Fruit fly (Drosophila melanogaster): Measurements from ENCODE around the gene CG33965.
"Not testable (repeated sequence)": the region's sequence is repeated elsewhere in the genome, so short reads cannot be mapped to it uniquely, and the experiment has no call there.

Gene CG33965

DNA sequence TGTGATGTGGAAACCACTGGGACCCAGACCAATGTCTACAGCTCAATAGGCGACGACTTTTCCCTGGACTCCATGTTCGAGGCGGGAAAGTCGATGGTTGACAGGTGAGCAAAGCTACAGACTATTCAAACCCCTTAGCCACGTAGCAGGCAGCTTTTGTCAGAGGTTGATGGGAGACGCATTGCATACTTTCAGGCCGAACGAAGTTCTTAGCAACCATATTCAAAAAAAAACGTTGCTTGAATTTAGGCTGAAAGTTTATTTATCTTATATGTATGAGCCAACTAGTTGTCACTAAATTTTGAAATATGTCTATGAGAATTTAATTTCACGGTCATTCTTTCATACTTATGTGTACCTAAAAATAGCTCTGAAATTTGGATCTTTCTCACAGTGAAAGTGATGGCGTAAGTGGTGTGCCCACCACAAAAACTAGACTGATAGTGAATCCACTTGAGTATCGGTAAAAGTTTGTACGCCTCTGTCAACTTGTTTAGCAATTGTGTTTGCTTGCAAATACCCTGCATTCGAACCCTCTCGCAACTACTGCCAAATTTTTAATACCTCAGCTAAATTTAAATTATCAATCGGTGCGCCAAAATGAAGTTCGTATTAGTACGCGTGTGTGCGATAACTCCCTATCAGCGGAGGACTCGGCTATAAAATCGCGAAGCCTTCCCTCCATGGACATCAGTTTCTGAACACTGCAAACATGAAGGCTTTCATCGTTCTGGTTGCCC, 25.8 kb upstream of the CG33965 start, which contains the start of gene LysB:
Gene LysB, plus strand, starts transcription at position 690 of the 740 bp plus-strand sequence.
- TF ChIP-seq EcR (GFP tag; optimal IDR thresholded peaks at IDR 0.05) = no peak

- TF ChIP-seq pan (optimal IDR thresholded peaks at IDR 0.05) = no peak
- no peak for TF ChIP-seq psq (optimal IDR thresholded peaks at IDR 0.05)
- TF ChIP-seq CG8478 (optimal IDR thresholded peaks at IDR 0.05) = no peak
- TF ChIP-seq EcR (GFP tag; optimal IDR thresholded peaks at IDR 0.05) = no peak
- no peak for TF ChIP-seq usp (GFP tag; optimal IDR thresholded peaks at IDR 0.05)
- TF ChIP-seq Dll (optimal IDR thresholded peaks at IDR 0.05) = no peak
These were observed 24.5 kb upstream of the CG33965 start for dm6 chr3L:1208206-1208605.

dm6 chr3L:1211096-1211495, 21.6 kb upstream of the CG33965 start, which contains the start of gene LysD:
LysD (minus strand) TSS chr3L:1211196.
- no peak for TF ChIP-seq psq (optimal IDR thresholded peaks at IDR 0.05)

dm6 chr3L:1212113-1212512, 20.6 kb upstream of the CG33965 start:
- TF ChIP-seq psq (optimal IDR thresholded peaks at IDR 0.05) (no peak), EcR (GFP tag; optimal IDR thresholded peaks at IDR 0.05) (no peak), Dll (optimal IDR thresholded peaks at IDR 0.05) (no peak), CG8478 (optimal IDR thresholded peaks at IDR 0.05) (no peak), usp (GFP tag; optimal IDR thresholded peaks at IDR 0.05) (no peak), pan (optimal IDR thresholded peaks at IDR 0.05) (no peak)

DNA sequence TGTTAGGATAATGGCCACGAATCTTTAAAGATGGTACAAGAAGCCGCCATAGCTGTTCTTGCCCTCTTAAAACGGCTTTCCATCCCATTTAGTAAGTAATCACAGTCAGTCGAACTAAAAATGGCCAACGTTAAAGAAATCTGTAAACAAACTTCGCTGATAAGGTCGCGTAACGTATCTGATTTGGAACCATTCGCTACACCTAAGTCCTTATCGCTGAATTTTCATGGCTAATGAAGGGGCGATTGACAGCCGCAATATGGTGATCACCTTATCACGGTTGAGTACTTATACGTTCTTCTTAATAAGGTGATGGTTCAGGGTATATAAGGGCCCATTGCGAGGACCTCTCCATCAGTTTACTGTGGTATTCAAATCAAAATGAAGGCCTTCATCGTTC, 20.1 kb upstream of the CG33965 start, which contains the start of gene LysE:
Gene LysE, plus strand, starts transcription at position 257 of the 400 bp plus-strand sequence.
- TF ChIP-seq CG8478 (optimal IDR thresholded peaks at IDR 0.05) (no peak), EcR (GFP tag; optimal IDR thresholded peaks at IDR 0.05) (no peak), psq (optimal IDR thresholded peaks at IDR 0.05) (no peak), usp (GFP tag; optimal IDR thresholded peaks at IDR 0.05) (no peak), Dll (optimal IDR thresholded peaks at IDR 0.05) (no peak), pan (optimal IDR thresholded peaks at IDR 0.05) (no peak)

- TF ChIP-seq pan (optimal IDR thresholded peaks at IDR 0.05) (no peak), EcR (GFP tag; optimal IDR thresholded peaks at IDR 0.05) (no peak), CG8478 (optimal IDR thresholded peaks at IDR 0.05) (no peak), psq (optimal IDR thresholded peaks at IDR 0.05) (no peak), Dll (optimal IDR thresholded peaks at IDR 0.05) (no peak), usp (GFP tag; optimal IDR thresholded peaks at IDR 0.05) (no peak)
These were observed 16.2 kb upstream of the CG33965 start for dm6 chr3L:1216460-1216859.

DNA sequence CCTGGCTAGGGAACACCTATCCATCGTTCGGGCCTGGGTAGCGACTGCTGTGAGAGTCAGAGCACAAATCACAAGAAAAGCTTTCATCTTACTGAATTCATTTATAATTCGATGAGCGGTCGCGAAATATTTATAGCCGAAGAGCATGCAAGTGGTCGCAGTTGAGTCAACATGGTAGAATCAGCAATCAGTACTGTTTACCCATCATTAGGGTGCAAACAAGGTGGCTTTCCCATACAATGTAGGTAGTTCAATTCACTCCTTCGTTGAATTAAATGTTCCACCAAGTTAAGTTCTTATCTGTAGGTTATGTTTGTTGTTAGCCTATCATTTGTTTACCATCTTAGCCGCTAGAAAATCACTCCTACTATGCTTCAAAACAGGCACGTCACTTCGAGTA, 14.1 kb upstream of the CG33965 start, which contains the start of gene LysP:
Gene LysP, minus strand, starts transcription at position 101 of the 400 bp plus-strand sequence.
- TF ChIP-seq usp (GFP tag; optimal IDR thresholded peaks at IDR 0.05) (no peak), pan (optimal IDR thresholded peaks at IDR 0.05) (no peak), CG8478 (optimal IDR thresholded peaks at IDR 0.05) (no peak), EcR (GFP tag; optimal IDR thresholded peaks at IDR 0.05) (no peak), Dll (optimal IDR thresholded peaks at IDR 0.05) (no peak), psq (optimal IDR thresholded peaks at IDR 0.05) (no peak)

dm6 chr3L:1227303-1227797, 5.3 kb upstream of the CG33965 start, which contains the start of gene LysS:
LysS (plus strand) TSS chr3L:1227747.
- no peak for TF ChIP-seq psq (optimal IDR thresholded peaks at IDR 0.05)

DNA sequence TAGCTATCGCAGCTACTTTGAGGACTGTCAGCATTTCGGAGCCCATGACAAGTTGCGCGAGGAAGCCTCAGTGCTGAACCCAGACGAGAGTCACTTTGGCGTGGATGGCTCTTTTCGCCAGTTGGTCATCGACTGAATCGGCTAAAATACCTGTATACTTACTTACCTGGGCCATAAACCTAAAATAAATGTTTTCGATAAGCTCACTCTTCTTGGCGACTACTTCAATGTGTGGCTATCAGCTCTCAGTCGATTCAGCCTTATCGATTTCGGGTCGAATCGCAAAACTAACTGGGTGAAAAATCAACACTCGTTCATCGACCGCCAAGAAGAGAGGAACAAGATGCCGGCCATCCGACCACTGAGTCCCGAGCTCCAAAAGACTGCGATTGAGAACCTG, 1.1 kb downstream of the CG33965 start, which contains the start of gene CG33966:
Gene CG33966, plus strand, starts transcription at position 301 of the 400 bp plus-strand sequence.
- TF ChIP-seq EcR (GFP tag; optimal IDR thresholded peaks at IDR 0.05) (no peak), usp (GFP tag; optimal IDR thresholded peaks at IDR 0.05) (no peak), psq (optimal IDR thresholded peaks at IDR 0.05) (no peak)

dm6 chr3L:1235426-1235825, 2.7 kb downstream of the CG33965 start, which contains the start of gene galene:
galene (plus strand) TSS chr3L:1235726.
- TF ChIP-seq EcR (GFP tag; optimal IDR thresholded peaks at IDR 0.05) (no peak), pan (optimal IDR thresholded peaks at IDR 0.05) (no peak), Dll (optimal IDR thresholded peaks at IDR 0.05) (no peak), psq (optimal IDR thresholded peaks at IDR 0.05) (no peak), usp (GFP tag; optimal IDR thresholded peaks at IDR 0.05) (no peak), CG8478 (optimal IDR thresholded peaks at IDR 0.05) (no peak)

DNA sequence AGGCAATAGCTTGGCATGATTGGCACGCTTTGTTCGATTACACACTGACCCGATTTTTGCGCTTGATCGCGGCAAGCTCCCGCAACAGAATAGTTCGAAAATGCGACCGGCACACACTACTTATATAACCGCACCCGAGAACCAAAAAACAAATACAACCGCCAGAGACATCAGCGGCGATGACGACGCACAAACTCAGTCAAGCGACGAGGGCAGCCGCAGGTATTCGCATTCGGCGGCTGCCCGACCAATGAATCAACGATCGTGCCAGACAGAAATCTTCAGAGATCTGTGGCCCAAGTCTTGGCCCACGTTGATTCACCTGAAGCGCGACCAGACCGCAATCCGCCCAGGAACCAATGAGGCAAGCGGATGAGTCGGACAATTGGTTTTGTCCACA, 5.5 kb downstream of the CG33965 start, which contains the start of gene CG9192:
Gene CG9192, minus strand, starts transcription at position 101 of the 400 bp plus-strand sequence.
- TF ChIP-seq CG8478 (optimal IDR thresholded peaks at IDR 0.05) (no peak), psq (optimal IDR thresholded peaks at IDR 0.05) (no peak), pan (optimal IDR thresholded peaks at IDR 0.05) (no peak), Dll (optimal IDR thresholded peaks at IDR 0.05) (no peak), usp (GFP tag; optimal IDR thresholded peaks at IDR 0.05) (no peak), EcR (GFP tag; optimal IDR thresholded peaks at IDR 0.05) (no peak)

dm6 chr3L:1245810-1246209, 13.1 kb downstream of the CG33965 start, which contains the start of gene Klp61F:
Klp61F (minus strand) TSS chr3L:1245910.
- TF ChIP-seq pan, CG8478, psq (optimal IDR thresholded peaks at IDR 0.05): not testable (repeated sequence)

dm6 chr3L:1246823-1247222, 14.1 kb downstream of the CG33965 start, which contains the start of gene CG32318:
CG32318 (minus strand) TSS chr3L:1246923.
- TF ChIP-seq psq (optimal IDR thresholded peaks at IDR 0.05); usp (GFP tag; optimal IDR thresholded peaks at IDR 0.05); EcR (GFP tag; optimal IDR thresholded peaks at IDR 0.05): not testable (repeated sequence)
